Worm (Caenorhabditis elegans) whole organism, early embryonic: Measurements from ENCODE around the gene gpa-6.

Experiments
- aly-1 ChIP-seq: sonication (generic microtip); optimal IDR thresholded peaks from 2 replicates; lab custom pipeline; 2016; ENCODE audit warnings: missing genetic modification characterization, missing compliant biosample characterization
- ama-1 ChIP-seq: fragments of 150-350 bp; optimal IDR thresholded peaks from 2 replicates; lab custom pipeline; 2014
- ceh-13 ChIP-seq: fragments of 200-800 bp; sonication (Bioruptor generic); optimal IDR thresholded peaks from 2 replicates; lab custom pipeline; 2018; ENCODE audit warnings: mild to moderate bottlenecking, missing genetic modification characterization, missing compliant biosample characterization
- ets-7 ChIP-seq: sonication (generic microtip); optimal IDR thresholded peaks from 2 replicates; lab custom pipeline; 2016; ENCODE audit warnings: missing genotype, missing genetic modification characterization, missing compliant biosample characterization
- flt-1 ChIP-seq: fragments of 200-800 bp; sonication (Bioruptor generic); IDR thresholded peaks from 2 replicates; pipeline ENCODE4 v1.3.6; 2022; ENCODE audit warnings: missing genetic modification characterization, missing compliant biosample characterization
- hmbx-1 ChIP-seq: sonication (generic microtip); optimal IDR thresholded peaks from 2 replicates; lab custom pipeline; 2016; ENCODE audit warnings: mild to moderate bottlenecking, missing genetic modification characterization, missing compliant biosample characterization
- pes-1 ChIP-seq: fragments of 200-800 bp; sonication (Bioruptor generic); IDR thresholded peaks from 2 replicates; pipeline ENCODE4 v1.3.6; 2022; ENCODE audit warnings: missing genetic modification reagents, missing genetic modification characterization, missing compliant biosample characterization
- tbx-37 ChIP-seq: fragments of 200-800 bp; sonication (Bioruptor generic); conservative IDR thresholded peaks from 2 replicates; pipeline ENCODE4 v1.3.6; 2022; ENCODE audit warnings: missing genetic modification reagents, missing genetic modification characterization, missing compliant biosample characterization

ce11 chrX:13202312-13202711 lies 11.3 kb downstream of the gpa-6 start:
- TF ChIP-seq pes-1 (GFP tag; lab: Robert Waterston, UW) (no peak), tbx-37 (GFP tag; lab: Robert Waterston, UW) (no peak), hmbx-1 (no peak), flt-1 (GFP tag; lab: Robert Waterston, UW) (no peak), ama-1 (lab: Kevin White, UChicago) (no peak), aly-1 (tag; lab: Kevin White, UChicago) (no peak), ets-7 (no peak), ceh-13 (GFP tag; lab: Kevin White, UChicago) (no peak)
